Worm (Caenorhabditis elegans) whole organism, L4 larva: Measurements from ENCODE around the gene F54F2.6.

ENCODE experiments used
- ama-1 ChIP-seq: fragments of 150-350 bp; optimal IDR thresholded peaks from 2 replicates; lab custom pipeline; 2014; ENCODE audit warnings: inconsistent platforms, mixed read lengths
- ces-1 ChIP-seq: fragments of 150-350 bp; sonication (generic microtip); optimal IDR thresholded peaks from 4 replicates; lab custom pipeline; 2014; ENCODE audit warnings: missing biosample characterization, missing genetic modification reagents, missing genetic modification characterization
- daf-16 ChIP-seq, 3 experiments: sonication (generic microtip); optimal IDR thresholded peaks; 2 replicates each; lab custom pipeline; 2016 to 2017; ENCODE audit warnings: missing genetic modification characterization in 3 of 3, missing genetic modification reagents in 3 of 3, mild to moderate bottlenecking in 2 of 3, missing compliant biosample characterization in 2 of 3, missing biosample characterization in 1 of 3, moderate library complexity in 1 of 3
- dpl-1 ChIP-seq: fragments of 150-350 bp; optimal IDR thresholded peaks from 2 replicates; lab custom pipeline; 2014; ENCODE audit warnings: missing biosample characterization, missing genetic modification reagents, missing genetic modification characterization
- lin-15B ChIP-seq: fragments of 150-350 bp; sonication (generic microtip); optimal IDR thresholded peaks from 3 replicates; lab custom pipeline; 2014; ENCODE audit warnings: missing biosample characterization, missing genetic modification characterization
- lin-39 ChIP-seq: fragments of 150-350 bp; optimal IDR thresholded peaks from 2 replicates; lab custom pipeline; 2014; ENCODE audit warnings: missing biosample characterization, missing genetic modification reagents, missing genetic modification characterization
- lsy-2 ChIP-seq, 2 experiments: fragments of 150-350 bp in 1 of 2; sonication (generic microtip) in 1 of 2; optimal IDR thresholded peaks; 2 replicates each; lab custom pipeline; 2014 to 2017; ENCODE audit warnings: missing biosample characterization in 2 of 2, missing genetic modification characterization in 2 of 2
- mdl-1 ChIP-seq, 2 experiments: fragments of 150-350 bp in 1 of 2; sonication (generic microtip) in 1 of 2; optimal IDR thresholded peaks; 2 replicates each; lab custom pipeline; 2014 to 2017; ENCODE audit warnings: missing biosample characterization in 2 of 2, missing genetic modification characterization in 2 of 2
- ztf-7 ChIP-seq: fragments of 150-350 bp; optimal IDR thresholded peaks from 2 replicates; lab custom pipeline; 2014; ENCODE audit warnings: missing biosample characterization, missing genetic modification characterization

DNA sequence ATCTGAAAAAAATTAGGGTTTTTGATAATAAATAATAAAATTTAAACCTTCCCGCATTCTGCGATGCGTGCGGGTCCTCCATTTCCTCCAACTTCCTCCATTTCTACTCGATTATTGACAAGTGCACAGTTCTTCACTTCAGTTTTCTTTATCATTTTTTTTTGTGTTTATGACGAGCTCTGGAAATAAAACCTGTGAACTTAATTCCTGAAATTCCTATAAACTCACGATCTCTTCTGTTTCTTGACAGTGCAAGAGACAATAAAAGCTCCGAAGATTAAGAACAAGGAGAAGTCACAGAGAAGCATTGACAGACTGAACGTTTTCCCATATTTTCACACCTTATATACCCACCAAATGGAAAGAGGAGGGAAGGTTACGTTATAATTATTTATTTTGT is 28.6 kb downstream of the F54F2.6 start, which contains the start of gene K02D10.3:
- TF ChIP-seq lin-39 (tag; lab: Kevin White, UChicago) (no peak), dpl-1 (no peak), ama-1 (lab: Kevin White, UChicago) (no peak), mdl-1 (tag; optimal IDR thresholded peaks at IDR 0.05; lab: Kevin White, UChicago) (no peak), lin-15B (tag; lab: Kevin White, UChicago) (no peak), daf-16 (GFP tag; optimal IDR thresholded peaks at IDR 0.05; lab: Kevin White, UChicago) (no peak), daf-16 (tag; optimal IDR thresholded peaks at IDR 0.05; lab: Kevin White, UChicago) (no peak), ces-1 (GFP tag; lab: Kevin White, UChicago) (no peak), lsy-2 (tag; optimal IDR thresholded peaks at IDR 0.05; lab: Kevin White, UChicago) (no peak), ztf-7 (tag; lab: Kevin White, UChicago) (no peak)
